Fruit fly (Drosophila melanogaster): ENCODE measurements around the gene lmgB.

DNA sequence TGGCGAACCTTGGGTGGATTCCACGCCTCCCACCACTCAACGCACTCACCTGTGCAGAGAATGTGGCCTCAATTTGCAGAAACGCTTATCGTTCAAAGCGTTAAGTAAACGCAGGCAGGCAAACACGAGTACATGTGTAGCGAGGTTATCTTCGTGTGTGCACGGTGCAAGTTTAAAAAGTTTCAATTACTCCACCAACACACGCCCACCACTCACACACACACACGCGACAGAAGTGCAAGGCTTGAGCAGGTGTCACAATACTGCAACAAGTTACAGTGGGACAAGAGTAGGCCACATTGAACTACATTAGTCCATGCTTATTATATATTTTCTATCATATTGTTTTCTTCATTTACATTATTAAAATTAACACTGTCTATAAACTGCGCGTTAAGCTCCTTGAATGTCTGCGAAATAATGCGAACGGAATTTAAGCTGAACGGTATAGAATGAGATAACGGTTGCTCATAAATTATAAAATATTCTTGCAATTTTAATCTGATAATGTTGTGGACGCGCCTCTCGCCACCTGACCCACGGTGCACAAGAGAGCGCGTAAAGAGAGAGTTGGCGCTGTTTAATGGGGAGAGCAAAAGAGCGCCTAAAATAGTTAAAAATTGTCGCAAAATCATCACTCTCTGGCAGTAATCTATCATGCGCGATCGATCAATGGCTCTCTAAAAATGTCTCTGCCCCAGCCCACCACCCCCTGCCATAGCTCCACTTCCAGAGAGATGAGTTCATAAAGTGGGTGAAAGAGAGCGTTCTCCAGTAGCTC, 6.3 kb upstream of the lmgB start:
- TF ChIP-seq usp (GFP tag; optimal IDR thresholded peaks at IDR 0.05) (no peak), CG8478 (optimal IDR thresholded peaks at IDR 0.05) (no peak), psq (optimal IDR thresholded peaks at IDR 0.05) (no peak), EcR (GFP tag; optimal IDR thresholded peaks at IDR 0.05) (peak in 1 of 2 experiments; percentile 65), pan (optimal IDR thresholded peaks at IDR 0.05) (no peak)

Measured in whole organism.